Worm (Caenorhabditis elegans): ENCODE results near the gene Y43F8B.2.

DNA sequence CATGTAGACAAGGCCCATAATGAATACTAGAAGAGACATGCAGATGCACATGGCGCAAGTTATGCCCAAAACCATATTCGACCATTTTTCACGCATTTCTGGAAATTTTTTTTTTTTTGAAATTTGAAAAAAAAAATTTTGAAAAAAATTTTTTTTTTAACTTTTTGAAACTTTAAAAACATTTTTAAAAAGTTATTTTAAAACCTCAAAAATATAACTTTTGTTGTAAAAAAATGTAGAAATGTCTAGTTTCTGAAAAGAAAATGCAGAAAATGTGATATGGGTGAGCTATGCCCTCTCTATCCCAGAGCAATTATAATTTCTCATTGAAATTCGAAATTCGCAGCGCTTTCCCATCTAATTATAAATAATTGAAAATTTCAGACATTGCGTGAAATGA is 16.8 kb upstream of the Y43F8B.2 start, which contains the start of gene Y43F8B.20:
- TF ChIP-seq ztf-11 (tag; optimal IDR thresholded peaks at IDR 0.05) (no peak), egl-27 (tag; optimal IDR thresholded peaks at IDR 0.05) (no peak), nhr-77 (tag; optimal IDR thresholded peaks at IDR 0.05) (no peak), zag-1 (tag; optimal IDR thresholded peaks at IDR 0.05) (no peak)
